Fruit fly (Drosophila melanogaster) whole organism, embryonic: ENCODE data around the gene CG4660.

Source experiments
- ATbp ChIP-seq: fragments of 200-800 bp; sonication (Bioruptor generic); optimal IDR thresholded peaks from 2 replicates; lab custom pipeline; 2017; ENCODE audit warnings: missing biosample characterization, mild to moderate bottlenecking, missing genetic modification characterization, missing genetic modification reagents
- Blimp-1 ChIP-seq: fragments of 200-800 bp; sonication (Bioruptor generic); optimal IDR thresholded peaks from 3 replicates; lab custom pipeline; 2018; ENCODE audit warnings: missing biosample characterization, missing genetic modification characterization, mild to moderate bottlenecking, moderate library complexity, missing genetic modification reagents
- CG11504 ChIP-seq: fragments of 200-800 bp; sonication (Bioruptor generic); optimal IDR thresholded peaks from 3 replicates; lab custom pipeline; 2019; ENCODE audit warnings: missing biosample characterization, mild to moderate bottlenecking, missing genetic modification characterization, moderate library complexity
- CG12299 ChIP-seq: fragments of 200-800 bp; sonication (Bioruptor generic); optimal IDR thresholded peaks from 2 replicates; lab custom pipeline; 2018; ENCODE audit warnings: missing biosample characterization, mild to moderate bottlenecking, missing genetic modification characterization
- CG12659 ChIP-seq: fragments of 200-800 bp; sonication (Bioruptor generic); optimal IDR thresholded peaks from 3 replicates; lab custom pipeline; 2017; ENCODE audit warnings: mild to moderate bottlenecking, missing biosample characterization, missing genetic modification reagents, missing genetic modification characterization
- CG13424 ChIP-seq: fragments of 200-800 bp; sonication (Bioruptor generic); optimal IDR thresholded peaks from 2 replicates; lab custom pipeline; 2019; ENCODE audit warnings: missing biosample characterization, mild to moderate bottlenecking, missing genetic modification characterization, moderate library complexity
- CG14710 ChIP-seq: fragments of 200-800 bp; sonication (Bioruptor generic); optimal IDR thresholded peaks from 3 replicates; lab custom pipeline; 2019; ENCODE audit warnings: missing biosample characterization, mild to moderate bottlenecking, missing genetic modification characterization, moderate library complexity
- CG15269 ChIP-seq: fragments of 200-800 bp; sonication (Bioruptor generic); optimal IDR thresholded peaks from 2 replicates; lab custom pipeline; 2018; ENCODE audit warnings: missing biosample characterization, mild to moderate bottlenecking, missing genetic modification characterization, moderate library complexity
- CG1529 ChIP-seq: fragments of 200-800 bp; sonication (Bioruptor generic); optimal IDR thresholded peaks from 3 replicates; lab custom pipeline; 2018; ENCODE audit warnings: missing biosample characterization, missing genetic modification characterization
- CG17361 ChIP-seq: fragments of 200-800 bp; sonication (Bioruptor generic); IDR thresholded peaks from 3 replicates; pipeline ENCODE4 v1.3.6; 2022; ENCODE audit warnings: missing biosample characterization, missing genetic modification characterization
- CG17568 ChIP-seq: fragments of 200-800 bp; sonication (Bioruptor generic); optimal IDR thresholded peaks from 2 replicates; lab custom pipeline; 2018; ENCODE audit warnings: missing biosample characterization, mild to moderate bottlenecking, missing genetic modification characterization, moderate library complexity
- CG17829 ChIP-seq: fragments of 200-800 bp; optimal IDR thresholded peaks from 2 replicates; lab custom pipeline; 2019; ENCODE audit warnings: missing biosample characterization, mild to moderate bottlenecking, missing genetic modification characterization, moderate library complexity
- CG18262 ChIP-seq: fragments of 200-800 bp; optimal IDR thresholded peaks from 3 replicates; lab custom pipeline; 2019; ENCODE audit warnings: missing biosample characterization, mild to moderate bottlenecking, missing genetic modification characterization, moderate library complexity
- CG2712 ChIP-seq: fragments of 200-800 bp; optimal IDR thresholded peaks from 3 replicates; lab custom pipeline; 2019; ENCODE audit warnings: missing biosample characterization, mild to moderate bottlenecking, missing genetic modification characterization, moderate library complexity
- CG6175 ChIP-seq: fragments of 200-800 bp; sonication (Bioruptor generic); IDR thresholded peaks from 3 replicates; pipeline ENCODE4 v1.3.6; 2022; ENCODE audit warnings: missing biosample characterization, missing genetic modification characterization
- CG6254 ChIP-seq: fragments of 200-800 bp; sonication (Bioruptor generic); optimal IDR thresholded peaks from 3 replicates; lab custom pipeline; 2017; ENCODE audit warnings: mild to moderate bottlenecking, missing biosample characterization, missing genetic modification reagents, missing genetic modification characterization
- CG7556 ChIP-seq: fragments of 200-800 bp; sonication (Bioruptor generic); optimal IDR thresholded peaks from 2 replicates; lab custom pipeline; 2017; ENCODE audit warnings: missing biosample characterization, mild to moderate bottlenecking, missing genetic modification characterization
- Chrac-16 ChIP-seq: fragments of 200-800 bp; sonication (Bioruptor generic); optimal IDR thresholded peaks from 3 replicates; lab custom pipeline; 2016; ENCODE audit warnings: missing biosample characterization, missing genetic modification characterization
- CkIIα-i1 ChIP-seq: fragments of 200-800 bp; sonication (Bioruptor generic); IDR thresholded peaks from 2 replicates; pipeline ENCODE4 v1.3.6; 2022; ENCODE audit warnings: missing biosample characterization, missing genetic modification characterization
- D19A ChIP-seq: fragments of 200-800 bp; optimal IDR thresholded peaks from 3 replicates; lab custom pipeline; 2019; ENCODE audit warnings: missing biosample characterization, mild to moderate bottlenecking, missing genetic modification characterization, moderate library complexity
- Dbx ChIP-seq: fragments of 200-800 bp; sonication (Bioruptor generic); IDR thresholded peaks from 3 replicates; pipeline ENCODE4 v1.3.6; 2022; ENCODE audit warnings: missing biosample characterization, missing genetic modification characterization
- Nf-YB ChIP-seq: fragments of 200-800 bp; sonication (Bioruptor generic); optimal IDR thresholded peaks from 3 replicates; lab custom pipeline; 2019; ENCODE audit warnings: missing biosample characterization, mild to moderate bottlenecking, missing genetic modification characterization, moderate library complexity
- PHDP ChIP-seq: fragments of 200-800 bp; sonication (Bioruptor generic); optimal IDR thresholded peaks from 3 replicates; lab custom pipeline; 2018; ENCODE audit warnings: missing biosample characterization, mild to moderate bottlenecking, missing genetic modification characterization, moderate library complexity
- Pdp1 ChIP-seq, 2 experiments: fragments of 200-800 bp; sonication (Bioruptor generic); optimal IDR thresholded peaks; 3 replicates each; lab custom pipeline; 2016; ENCODE audit warnings: missing biosample characterization in 2 of 2, missing genetic modification characterization in 2 of 2, mild to moderate bottlenecking in 1 of 2, moderate library complexity in 1 of 2
- Ptx1 ChIP-seq: fragments of 200-800 bp; sonication (Bioruptor generic); IDR thresholded peaks from 2 replicates; pipeline ENCODE4 v1.3.6; 2022; ENCODE audit warnings: missing biosample characterization, missing genetic modification characterization
- Sox100B ChIP-seq: fragments of 200-800 bp; sonication (Bioruptor generic); optimal IDR thresholded peaks from 3 replicates; lab custom pipeline; 2018; ENCODE audit warnings: missing biosample characterization, mild to moderate bottlenecking, missing genetic modification characterization
- Ssrp ChIP-seq: fragments of 200-800 bp; sonication (Bioruptor generic); optimal IDR thresholded peaks from 2 replicates; lab custom pipeline; 2018; ENCODE audit warnings: missing biosample characterization, mild to moderate bottlenecking, missing genetic modification characterization, moderate library complexity
- ab ChIP-seq: fragments of 200-800 bp; sonication (Bioruptor generic); optimal IDR thresholded peaks from 2 replicates; lab custom pipeline; 2016; ENCODE audit warnings: missing biosample characterization, missing genetic modification characterization
- ara ChIP-seq: fragments of 200-800 bp; sonication (Bioruptor generic); IDR thresholded peaks from 2 replicates; pipeline ENCODE4 v1.3.6; 2022; ENCODE audit warnings: missing biosample characterization, missing genetic modification characterization
- az2 ChIP-seq: fragments of 200-800 bp; sonication (Bioruptor generic); optimal IDR thresholded peaks from 3 replicates; lab custom pipeline; 2016; ENCODE audit warnings: missing biosample characterization, missing genetic modification characterization
- bsh ChIP-seq, 2 experiments: fragments of 200-800 bp; sonication (Bioruptor generic); optimal IDR thresholded peaks; 2 replicates each; lab custom pipeline; 2017 to 2018; ENCODE audit warnings: mild to moderate bottlenecking in 2 of 2, missing biosample characterization in 2 of 2, missing genetic modification characterization in 2 of 2, moderate library complexity in 1 of 2
- btn ChIP-seq: fragments of 200-800 bp; sonication (Bioruptor generic); optimal IDR thresholded peaks from 2 replicates; lab custom pipeline; 2016; ENCODE audit warnings: missing biosample characterization, missing genetic modification characterization
- chinmo ChIP-seq: fragments of 200-800 bp; sonication (Bioruptor generic); IDR thresholded peaks from 4 replicates; pipeline ENCODE4 v1.3.6; 2022; ENCODE audit warnings: missing biosample characterization, missing genetic modification characterization; ENCODE audit not compliant: partially characterized antibody
- croc ChIP-seq: fragments of 200-800 bp; sonication (Bioruptor generic); conservative IDR thresholded peaks from 3 replicates; pipeline ENCODE4 v1.3.6; 2022; ENCODE audit warnings: missing biosample characterization, missing genetic modification characterization
- dmrt99B ChIP-seq: fragments of 200-800 bp; sonication (Bioruptor generic); optimal IDR thresholded peaks from 2 replicates; lab custom pipeline; 2018; ENCODE audit warnings: missing biosample characterization, mild to moderate bottlenecking, missing genetic modification characterization, moderate library complexity
- dysf ChIP-seq: fragments of 200-800 bp; sonication (Bioruptor generic); IDR thresholded peaks from 3 replicates; pipeline ENCODE4 v1.3.6; 2022; ENCODE audit warnings: missing biosample characterization, missing genetic modification characterization
- ewg ChIP-seq: fragments of 200-800 bp; sonication (Bioruptor generic); optimal IDR thresholded peaks from 3 replicates; lab custom pipeline; 2017; ENCODE audit warnings: mild to moderate bottlenecking, missing biosample characterization, missing genetic modification reagents, missing genetic modification characterization
- ftz-f1 ChIP-seq: fragments of 200-800 bp; sonication (Bioruptor generic); optimal IDR thresholded peaks from 2 replicates; lab custom pipeline; 2016; ENCODE audit warnings: missing biosample characterization, missing genetic modification characterization
- pan ChIP-seq, 4 experiments: fragments of >200 bp in 3 of 4; fragments of 200-800 bp in 1 of 4; sonication (Bioruptor generic) in 1 of 4; optimal IDR thresholded peaks in 3 of 4; IDR thresholded peaks in 1 of 4; 2 replicates each; pipeline versions ENCODE4 v1.3.6 to Lab custom; 2017 to 2022; ENCODE audit warnings: missing biosample characterization in 2 of 4, missing genetic modification characterization in 2 of 4, mixed read lengths in 1 of 4
- phol ChIP-seq: fragments of 200-800 bp; sonication (Bioruptor generic); optimal IDR thresholded peaks from 3 replicates; lab custom pipeline; 2018; ENCODE audit warnings: missing biosample characterization, mild to moderate bottlenecking, missing genetic modification characterization, moderate library complexity
- prd ChIP-seq, 3 experiments: fragments of >200 bp in 2 of 3; fragments of 200-800 bp in 1 of 3; sonication (Bioruptor generic) in 1 of 3; optimal IDR thresholded peaks in 2 of 3; IDR thresholded peaks in 1 of 3; 2 replicates in 2 of 3; 3 replicates in 1 of 3; pipeline versions ENCODE4 v1.3.6 to Lab custom; 2017 to 2022; ENCODE audit warnings: missing biosample characterization in 1 of 3, missing genetic modification characterization in 1 of 3
- row ChIP-seq: fragments of 200-800 bp; sonication (Bioruptor generic); IDR thresholded peaks from 3 replicates; pipeline ENCODE4 v1.3.6; 2022; ENCODE audit warnings: missing biosample characterization, missing genetic modification characterization
- salm ChIP-seq: fragments of 200-800 bp; sonication (Bioruptor generic); optimal IDR thresholded peaks from 2 replicates; lab custom pipeline; 2018; ENCODE audit warnings: missing biosample characterization, mild to moderate bottlenecking, missing genetic modification characterization
- sc ChIP-seq, 3 experiments: fragments of >200 bp in 2 of 3; fragments of 200-800 bp in 1 of 3; sonication (Bioruptor generic) in 1 of 3; optimal IDR thresholded peaks; 2 replicates in 2 of 3; 3 replicates in 1 of 3; lab custom pipeline; 2017; ENCODE audit warnings: mild to moderate bottlenecking in 1 of 3, missing biosample characterization in 1 of 3, missing genetic modification characterization in 1 of 3, missing genetic modification reagents in 1 of 3
- slp2 ChIP-seq: fragments of 200-800 bp; sonication (Bioruptor generic); optimal IDR thresholded peaks from 2 replicates; lab custom pipeline; 2016; ENCODE audit warnings: missing biosample characterization, missing genetic modification characterization
- trem ChIP-seq: fragments of 200-800 bp; optimal IDR thresholded peaks from 3 replicates; lab custom pipeline; 2019; ENCODE audit warnings: missing biosample characterization, mild to moderate bottlenecking, missing genetic modification characterization, moderate library complexity
- z ChIP-seq: fragments of 200-800 bp; sonication (Bioruptor generic); IDR thresholded peaks from 3 replicates; pipeline ENCODE4 v1.3.6; 2022; ENCODE audit warnings: missing biosample characterization, missing genetic modification characterization

Gene CG4660

dm6 chrX:6077043-6077547 is 4.1 kb downstream of the CG4660 start (continued):
- peak; percentile 24 for TF ChIP-seq D19A (tag; lab: Kevin White, UChicago)
- TF ChIP-seq ab: no peak
- peak in 1 of 2 experiments; percentile 24 for TF ChIP-seq Pdp1 (GFP tag; optimal IDR thresholded peaks at IDR 0.05; lab: Kevin White, UChicago)
- peak; percentile 3 for TF ChIP-seq CG14710 (tag; lab: Kevin White, UChicago)
- TF ChIP-seq CG1529 (GFP tag; lab: Kevin White, UChicago): peak; percentile 7
- TF ChIP-seq CG12659 (GFP tag; lab: Kevin White, UChicago): peak; percentile 10
- peak; percentile 48 for TF ChIP-seq CG13424
- TF ChIP-seq az2 (GFP tag; lab: Kevin White, UChicago): peak; percentile 28
- TF ChIP-seq CG6254 (GFP tag; lab: Kevin White, UChicago): no peak
- TF ChIP-seq salm (tag; lab: Kevin White, UChicago): peak; percentile 20
- TF ChIP-seq prd (optimal IDR thresholded peaks at IDR 0.05; lab: Kevin White, UChicago): no peak
- TF ChIP-seq prd (GFP tag; IDR thresholded peaks at IDR 0.05; lab: Robert Waterston, UW): 0 out of 3 replicates have a peak, but pooled peaks have one; percentile 23
- TF ChIP-seq sc (optimal IDR thresholded peaks at IDR 0.05; lab: Kevin White, UChicago): no peak
- TF ChIP-seq sc (GFP tag; optimal IDR thresholded peaks at IDR 0.05; lab: Kevin White, UChicago): peak; percentile 19
- TF ChIP-seq bsh (GFP tag; optimal IDR thresholded peaks at IDR 0.05; lab: Kevin White, UChicago): peak; percentile 39 to 54
- TF ChIP-seq Ssrp (tag; lab: Kevin White, UChicago): peak; percentile 39
- no peak for TF ChIP-seq dysf (GFP tag; lab: Robert Waterston, UW)
- no peak for TF ChIP-seq ara
- 0 out of 4 replicates have a peak, but pooled peaks have one; percentile 57 for TF ChIP-seq chinmo
- peak; percentile 52 for TF ChIP-seq Ptx1 (GFP tag; lab: Robert Waterston, UW)
- peak; percentile 72 for TF ChIP-seq CG11504 (tag; lab: Kevin White, UChicago)
- TF ChIP-seq CG18262 (tag; lab: Kevin White, UChicago): peak; percentile 49
- TF ChIP-seq phol (tag; lab: Kevin White, UChicago): peak; percentile 49
- no peak for TF ChIP-seq slp2 (GFP tag; lab: Kevin White, UChicago)
- peak; percentile 36 for TF ChIP-seq CG2712
- TF ChIP-seq CG6175 (GFP tag; lab: Robert Waterston, UW): no peak
- TF ChIP-seq Nf-YB: no peak
- TF ChIP-seq CG17829 (tag; lab: Kevin White, UChicago): peak; percentile 19
- peak; percentile 14 for TF ChIP-seq ewg
- peak; percentile 2 for TF ChIP-seq CG12299 (tag; lab: Kevin White, UChicago)
- TF ChIP-seq trem: peak; percentile 3
- TF ChIP-seq CG15269 (tag; lab: Kevin White, UChicago): peak; percentile 18
- no peak for TF ChIP-seq croc
- no peak for TF ChIP-seq z (GFP tag; lab: Robert Waterston, UW)
- TF ChIP-seq row (GFP tag; lab: Robert Waterston, UW): peak; percentile 26
- TF ChIP-seq Dbx (GFP tag; lab: Robert Waterston, UW): no peak
- TF ChIP-seq Sox100B (GFP tag; lab: Kevin White, UChicago): peak; percentile 38
- no peak for TF ChIP-seq btn (GFP tag; lab: Kevin White, UChicago)
- TF ChIP-seq CG17568 (GFP tag; lab: Kevin White, UChicago): no peak
- TF ChIP-seq ftz-f1: peak; percentile 25
- TF ChIP-seq Chrac-16 (GFP tag; lab: Kevin White, UChicago): no peak
- TF ChIP-seq Blimp-1 (GFP tag; lab: Kevin White, UChicago): peak; percentile 78
- TF ChIP-seq ATbp (GFP tag; lab: Kevin White, UChicago): peak; percentile 37
- TF ChIP-seq CG17361 (GFP tag; lab: Robert Waterston, UW): 0 out of 3 replicates have a peak, but pooled peaks have one; percentile 43
- no peak for TF ChIP-seq pan (optimal IDR thresholded peaks at IDR 0.05; lab: Kevin White, UChicago)
- peak in 1 of 2 experiments; percentile 16 for TF ChIP-seq pan (GFP tag; optimal IDR thresholded peaks at IDR 0.05 in 1 of 2, IDR thresholded peaks at IDR 0.05 in 1 of 2)
- TF ChIP-seq PHDP (tag; lab: Kevin White, UChicago): peak; percentile 49
- peak; percentile 56 for TF ChIP-seq dmrt99B (tag; lab: Kevin White, UChicago)
- no peak for TF ChIP-seq CkIIα-i1 (GFP tag; lab: Robert Waterston, UW)
- TF ChIP-seq CG7556 (GFP tag; lab: Kevin White, UChicago): peak; percentile 30
